Worm (Caenorhabditis elegans) whole organism, early embryonic: ENCODE measurements around the gene F47B7.5.

Experiments
- B0310.2 ChIP-seq: sonication (generic microtip); optimal IDR thresholded peaks from 2 replicates; lab custom pipeline; 2016; ENCODE audit warnings: mild to moderate bottlenecking, missing genetic modification characterization, missing compliant biosample characterization
- F13C5.2 ChIP-seq: sonication (generic microtip); optimal IDR thresholded peaks from 2 replicates; lab custom pipeline; 2017; ENCODE audit warnings: mild to moderate bottlenecking, missing genetic modification characterization, inconsistent platforms, missing compliant biosample characterization
- aly-1 ChIP-seq: sonication (generic microtip); optimal IDR thresholded peaks from 2 replicates; lab custom pipeline; 2016; ENCODE audit warnings: missing genetic modification characterization, missing compliant biosample characterization
- ama-1 ChIP-seq: fragments of 150-350 bp; optimal IDR thresholded peaks from 2 replicates; lab custom pipeline; 2014
- ceh-13 ChIP-seq: fragments of 200-800 bp; sonication (Bioruptor generic); optimal IDR thresholded peaks from 2 replicates; lab custom pipeline; 2018; ENCODE audit warnings: mild to moderate bottlenecking, missing genetic modification characterization, missing compliant biosample characterization
- ceh-36 ChIP-seq: sonication (generic microtip); optimal IDR thresholded peaks from 2 replicates; lab custom pipeline; 2016; ENCODE audit warnings: missing genetic modification characterization, inconsistent platforms, missing compliant biosample characterization
- ets-7 ChIP-seq: sonication (generic microtip); optimal IDR thresholded peaks from 2 replicates; lab custom pipeline; 2016; ENCODE audit warnings: missing genotype, missing genetic modification characterization, missing compliant biosample characterization
- flt-1 ChIP-seq: fragments of 200-800 bp; sonication (Bioruptor generic); IDR thresholded peaks from 2 replicates; pipeline ENCODE4 v1.3.6; 2022; ENCODE audit warnings: missing genetic modification characterization, missing compliant biosample characterization
- hmbx-1 ChIP-seq: sonication (generic microtip); optimal IDR thresholded peaks from 2 replicates; lab custom pipeline; 2016; ENCODE audit warnings: mild to moderate bottlenecking, missing genetic modification characterization, missing compliant biosample characterization
- hmg-4 ChIP-seq: fragments of 200-800 bp; sonication (Bioruptor generic); optimal IDR thresholded peaks from 2 replicates; lab custom pipeline; 2018; ENCODE audit warnings: mild to moderate bottlenecking, missing genetic modification characterization, missing compliant biosample characterization
- hnd-1 ChIP-seq: sonication (generic microtip); optimal IDR thresholded peaks from 2 replicates; lab custom pipeline; 2016; ENCODE audit warnings: missing genetic modification characterization, missing compliant biosample characterization
- pes-1 ChIP-seq: fragments of 200-800 bp; sonication (Bioruptor generic); IDR thresholded peaks from 2 replicates; pipeline ENCODE4 v1.3.6; 2022; ENCODE audit warnings: missing genetic modification reagents, missing genetic modification characterization, missing compliant biosample characterization
- scrt-1 ChIP-seq: fragments of 200-800 bp; sonication (Bioruptor generic); IDR thresholded peaks from 2 replicates; pipeline ENCODE4 v1.3.6; 2022; ENCODE audit warnings: missing genetic modification characterization, missing compliant biosample characterization
- sea-1 ChIP-seq: fragments of 200-800 bp; sonication (Bioruptor generic); conservative IDR thresholded peaks from 2 replicates; pipeline ENCODE4 v1.3.6; 2022; ENCODE audit warnings: missing genetic modification characterization, missing compliant biosample characterization
- tbx-11 ChIP-seq: fragments of 200-800 bp; sonication (Bioruptor generic); IDR thresholded peaks from 2 replicates; pipeline ENCODE4 v1.3.6; 2022; ENCODE audit warnings: missing genetic modification characterization, missing compliant biosample characterization
- tbx-37 ChIP-seq: fragments of 200-800 bp; sonication (Bioruptor generic); conservative IDR thresholded peaks from 2 replicates; pipeline ENCODE4 v1.3.6; 2022; ENCODE audit warnings: missing genetic modification reagents, missing genetic modification characterization, missing compliant biosample characterization
- tra-4 ChIP-seq: sonication (generic microtip); optimal IDR thresholded peaks from 2 replicates; lab custom pipeline; 2017; ENCODE audit warnings: missing genetic modification characterization, missing compliant biosample characterization

The F47B7.5 gene

DNA sequence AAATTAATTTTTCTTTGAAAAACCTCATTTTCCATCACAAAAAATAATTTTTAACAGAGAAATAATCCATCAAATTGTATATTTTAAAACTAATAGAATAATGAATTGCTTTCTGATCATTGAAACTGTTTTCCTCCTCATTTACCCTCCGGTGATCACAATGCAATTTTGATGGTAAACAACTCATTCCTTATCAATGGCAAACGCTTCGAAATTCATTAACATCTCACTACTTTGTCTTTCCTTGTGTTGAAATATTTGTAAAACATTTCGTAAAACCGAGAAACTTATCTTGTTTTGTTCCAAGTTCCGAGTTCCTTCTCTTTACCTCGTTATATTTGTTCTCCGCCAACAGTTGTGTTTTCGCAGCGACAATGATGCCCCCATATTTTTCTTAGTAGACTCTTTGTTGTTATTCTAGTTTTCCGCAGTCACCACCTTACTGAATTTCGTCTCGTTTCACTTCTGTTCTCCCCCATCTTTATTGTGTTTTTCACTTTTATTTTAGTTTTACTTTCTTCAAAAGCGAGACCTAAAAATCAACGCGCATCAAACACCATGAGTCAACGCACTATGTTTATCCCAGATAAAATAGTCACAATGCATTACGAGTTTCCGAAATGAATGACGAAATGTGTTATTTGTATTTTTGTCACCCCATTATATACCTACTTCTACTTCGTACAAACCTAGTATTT is 16.6 kb upstream of the F47B7.5 start:
- no peak for TF ChIP-seq ceh-36
- TF ChIP-seq sea-1 (GFP tag; lab: Robert Waterston, UW): no peak
- TF ChIP-seq ceh-13 (GFP tag; lab: Kevin White, UChicago): no peak
- no peak for TF ChIP-seq scrt-1 (GFP tag; lab: Robert Waterston, UW)
- TF ChIP-seq F13C5.2: no peak
- no peak for TF ChIP-seq ama-1 (lab: Kevin White, UChicago)
- TF ChIP-seq tbx-37 (GFP tag; lab: Robert Waterston, UW): no peak
- TF ChIP-seq flt-1: no peak
- no peak for TF ChIP-seq tra-4

DNA sequence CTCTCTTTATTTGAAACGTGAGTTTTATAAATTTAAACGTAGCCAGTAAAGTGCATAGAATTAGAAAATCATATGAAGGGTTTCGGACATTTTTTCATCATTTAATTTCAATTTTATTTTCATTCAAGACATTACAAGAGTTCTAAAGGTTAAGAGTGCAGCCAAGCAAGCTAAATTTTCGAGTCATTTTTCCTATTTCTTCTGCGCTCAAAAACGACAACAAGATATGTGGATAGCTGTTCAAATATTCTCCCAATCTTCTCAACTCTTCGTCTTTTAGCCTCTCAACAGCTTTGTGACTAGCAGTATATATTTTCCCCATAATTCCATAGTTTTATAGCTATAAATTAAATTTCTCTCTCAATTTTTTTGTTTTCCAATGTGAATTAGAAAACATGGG is 15.0 kb upstream of the F47B7.5 start:
- TF ChIP-seq hmg-4 (GFP tag; lab: Kevin White, UChicago) (no peak), flt-1 (no peak), hnd-1 (tag; lab: Kevin White, UChicago) (no peak), B0310.2 (tag; lab: Kevin White, UChicago) (no peak), ceh-13 (GFP tag; lab: Kevin White, UChicago) (no peak), ets-7 (tag; lab: Kevin White, UChicago) (no peak)

DNA sequence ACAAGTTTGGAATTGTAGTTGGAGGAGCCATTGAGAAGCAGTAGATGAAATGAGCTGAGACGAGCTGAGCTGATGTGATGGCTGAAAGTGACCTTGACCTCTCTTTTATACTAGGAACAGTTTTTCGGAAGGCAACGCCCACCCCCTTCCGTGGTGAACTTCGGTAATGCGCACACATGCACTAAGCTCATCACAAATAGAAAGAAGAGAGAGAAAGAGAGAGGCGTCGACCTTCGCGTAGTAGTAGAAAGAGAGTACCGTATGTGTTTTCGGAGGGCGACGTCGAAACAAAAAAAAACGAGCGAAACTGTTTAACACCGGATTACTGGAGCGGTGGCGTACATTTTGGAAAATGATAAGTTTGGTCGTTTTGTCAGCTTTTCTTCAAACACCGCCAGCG is 12.4 kb upstream of the F47B7.5 start, which contains the start of gene marg-1:
TSS of gene marg-1 (minus strand) at position 101 of the 400 bp plus-strand sequence.
- TF ChIP-seq ceh-13 (GFP tag; lab: Kevin White, UChicago) (no peak), ets-7 (tag; lab: Kevin White, UChicago) (no peak), hmg-4 (GFP tag; lab: Kevin White, UChicago) (no peak), hmbx-1 (no peak)

DNA sequence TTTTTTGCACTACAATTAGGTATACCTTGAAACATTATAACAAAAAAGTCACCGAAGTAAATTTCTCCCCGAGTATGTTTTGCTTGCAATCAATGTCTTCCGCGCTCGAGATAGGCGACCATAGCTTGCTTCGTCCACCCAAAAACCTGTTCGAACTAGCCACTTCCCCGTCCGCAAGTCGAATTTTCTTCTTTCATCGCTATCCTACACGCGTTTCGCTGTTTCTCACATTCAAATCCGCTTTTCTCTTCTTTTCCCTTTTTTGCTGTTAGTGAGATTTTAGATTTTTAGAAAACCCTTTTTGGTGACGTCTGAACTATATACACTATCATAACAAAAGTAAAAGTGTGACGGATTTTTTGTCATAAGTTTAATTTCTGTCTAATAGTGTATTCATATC is 4.6 kb upstream of the F47B7.5 start:
- TF ChIP-seq tbx-11 (no peak), ama-1 (lab: Kevin White, UChicago) (no peak), F13C5.2 (no peak), hmg-4 (GFP tag; lab: Kevin White, UChicago) (no peak), sea-1 (GFP tag; lab: Robert Waterston, UW) (no peak)

DNA sequence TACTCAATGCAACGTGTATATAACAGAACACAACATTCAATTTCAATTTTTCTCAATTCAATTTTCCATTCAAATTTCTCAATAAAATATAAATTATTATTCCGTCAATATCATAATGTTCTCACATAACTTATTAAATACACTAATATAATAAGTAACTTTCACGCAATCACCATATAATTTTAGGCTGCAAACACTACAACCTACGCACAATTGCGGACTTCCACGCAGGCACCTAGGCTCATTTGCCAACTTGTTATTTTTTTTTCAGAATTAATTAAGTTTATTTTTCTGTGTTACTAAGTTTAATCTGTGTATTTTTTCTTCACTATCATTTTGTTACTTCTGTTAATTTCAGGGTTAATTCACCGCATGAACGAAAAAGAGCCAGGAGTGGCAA is 3.8 kb upstream of the F47B7.5 start, which contains the start of gene F47B7.2:
TSS of gene F47B7.2 (plus strand) at position 358 of the 400 bp plus-strand sequence.
- TF ChIP-seq ama-1 (lab: Kevin White, UChicago) (no peak), F13C5.2 (peak; percentile 8), hmg-4 (GFP tag; lab: Kevin White, UChicago) (no peak), hmbx-1 (no peak), ceh-13 (GFP tag; lab: Kevin White, UChicago) (no peak), tra-4 (no peak), pes-1 (GFP tag; lab: Robert Waterston, UW) (peak; percentile 16; the same call in 1 of the 2 replicates), scrt-1 (GFP tag; lab: Robert Waterston, UW) (no peak), B0310.2 (tag; lab: Kevin White, UChicago) (no peak)

DNA sequence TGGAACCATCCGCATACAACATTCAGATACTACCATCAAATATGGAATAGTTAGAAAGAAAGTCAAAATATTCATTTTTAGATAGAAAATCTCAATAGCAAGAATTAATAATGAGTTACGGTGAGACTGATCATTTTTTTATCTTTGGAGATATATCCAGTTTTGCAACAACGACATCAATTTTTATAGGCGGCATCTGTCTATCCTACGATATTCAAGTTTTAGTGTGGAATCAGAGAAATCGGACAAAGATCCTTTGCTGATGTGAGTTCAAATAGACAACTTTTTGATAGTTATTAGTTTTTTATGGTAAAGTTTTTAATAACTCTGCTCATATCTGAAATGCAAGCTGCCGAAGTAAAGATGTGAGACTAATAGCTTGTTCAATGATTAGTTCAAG is 2.1 kb downstream of the F47B7.5 start, which contains the start of gene F47B7.4:
TSS of gene F47B7.4 (minus strand) at position 101 of the 400 bp plus-strand sequence.
- TF ChIP-seq F13C5.2 (no peak), tbx-37 (GFP tag; lab: Robert Waterston, UW) (no peak), scrt-1 (GFP tag; lab: Robert Waterston, UW) (no peak), B0310.2 (tag; lab: Kevin White, UChicago) (no peak), sea-1 (GFP tag; lab: Robert Waterston, UW) (no peak), flt-1 (no peak), hnd-1 (tag; lab: Kevin White, UChicago) (no peak), ets-7 (tag; lab: Kevin White, UChicago) (no peak), ceh-13 (GFP tag; lab: Kevin White, UChicago) (no peak), hmbx-1 (no peak), tra-4 (no peak), ceh-36 (no peak), pes-1 (GFP tag; lab: Robert Waterston, UW) (no peak), aly-1 (tag; lab: Kevin White, UChicago) (no peak), hmg-4 (GFP tag; lab: Kevin White, UChicago) (no peak)

DNA sequence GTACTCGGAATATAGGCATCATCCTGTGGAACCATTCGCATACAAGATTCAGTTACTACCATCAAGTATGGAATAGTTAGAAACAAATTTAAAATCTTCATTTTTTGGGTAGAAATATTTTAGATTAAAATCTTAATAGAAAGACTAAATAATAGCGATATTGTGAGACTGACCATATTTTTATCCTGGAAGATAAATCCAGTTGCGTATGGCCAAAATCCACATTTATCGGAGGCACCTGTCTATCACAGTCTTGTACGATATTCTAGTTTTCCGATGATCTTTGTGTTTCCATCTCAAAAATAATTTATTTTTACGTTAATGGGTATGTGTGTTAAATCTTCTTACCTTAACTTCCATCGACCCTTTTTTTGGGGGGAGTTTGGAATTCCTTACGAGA is 4.3 kb downstream of the F47B7.5 start, which contains the start of gene F47B7.3:
TSS of gene F47B7.3 (minus strand) at position 101 of the 400 bp plus-strand sequence.
- no peak for TF ChIP-seq tbx-37 (GFP tag; lab: Robert Waterston, UW)

DNA sequence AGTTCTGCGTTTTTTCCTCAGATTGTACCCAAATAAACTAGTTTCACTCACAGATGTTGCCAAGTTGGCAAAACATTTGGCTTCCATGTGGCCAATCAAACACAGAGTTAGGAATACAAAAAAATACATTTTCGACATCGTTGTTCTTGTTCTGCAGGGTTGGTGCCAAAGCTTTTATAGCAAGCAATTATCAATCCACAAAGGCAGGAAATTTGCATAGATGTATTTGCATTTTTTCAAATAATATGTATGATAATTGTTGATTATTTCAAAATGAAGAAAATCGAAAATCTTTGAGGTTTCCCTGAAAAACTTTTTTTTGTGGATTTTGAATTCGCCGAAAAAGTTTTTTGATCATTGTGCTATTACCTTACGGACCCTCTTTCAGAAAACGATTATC is 6.2 kb downstream of the F47B7.5 start, which contains the start of gene T14G12.11:
TSS of gene T14G12.11 (minus strand) at position 138 of the 400 bp plus-strand sequence.
- no peak for TF ChIP-seq hmg-4 (GFP tag; lab: Kevin White, UChicago)
- TF ChIP-seq sea-1 (GFP tag; lab: Robert Waterston, UW): no peak
- TF ChIP-seq aly-1 (tag; lab: Kevin White, UChicago): no peak
- no peak for TF ChIP-seq tbx-11
- TF ChIP-seq ets-7 (tag; lab: Kevin White, UChicago): no peak
- no peak for TF ChIP-seq B0310.2 (tag; lab: Kevin White, UChicago)
- no peak for TF ChIP-seq hnd-1 (tag; lab: Kevin White, UChicago)
- no peak for TF ChIP-seq hmbx-1
